Fruit fly (Drosophila melanogaster) whole organism, embryonic: ENCODE measurements around the gene SecS.

ENCODE experiments used
- HLHmδ ChIP-seq: fragments of 200-800 bp; sonication (Bioruptor generic); optimal IDR thresholded peaks from 2 replicates; lab custom pipeline; 2018; ENCODE audit warnings: missing biosample characterization, mild to moderate bottlenecking, missing genetic modification characterization, moderate library complexity
- aop ChIP-seq: fragments of 200-800 bp; sonication (Bioruptor generic); IDR thresholded peaks from 2 replicates; pipeline ENCODE4 v1.3.6; 2022; ENCODE audit warnings: missing biosample characterization, missing genetic modification characterization
- da ChIP-seq: fragments of 200-800 bp; sonication (Bioruptor generic); optimal IDR thresholded peaks from 2 replicates; lab custom pipeline; 2016; ENCODE audit warnings: missing biosample characterization, missing genetic modification characterization
- insv ChIP-seq, 2 experiments: fragments of 200-800 bp; sonication (Bioruptor generic); optimal IDR thresholded peaks; 3 replicates each; lab custom pipeline; 2016 to 2018; ENCODE audit warnings: missing biosample characterization in 2 of 2, missing genetic modification characterization in 2 of 2

DNA sequence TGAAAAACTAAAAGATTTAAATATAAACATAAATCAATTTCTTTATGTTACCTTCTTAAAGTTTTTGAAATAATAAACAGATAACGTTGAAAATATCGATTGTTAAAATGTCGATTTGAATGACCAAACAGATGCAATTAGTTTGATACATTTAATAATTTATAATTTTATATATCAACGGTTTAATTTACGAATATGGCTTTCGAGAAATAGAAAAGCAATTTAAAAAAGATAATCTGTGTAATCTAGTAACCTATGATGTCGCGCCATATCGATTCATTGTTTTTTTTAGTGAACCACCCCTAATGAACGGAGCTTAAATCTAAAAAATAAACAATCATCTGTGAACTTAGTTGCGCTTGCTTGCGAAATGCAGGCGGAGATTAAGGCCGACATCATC lies 12.7 kb upstream of the SecS start, which contains the start of gene PolZ2:
- TF ChIP-seq insv (GFP tag; optimal IDR thresholded peaks at IDR 0.05; lab: Kevin White, UChicago) (no peak), da (no peak), HLHmδ (no peak), aop (no peak)
